Fruit fly (Drosophila melanogaster): ENCODE data around the gene Mks1.
A peak's percentile ranks its signal among the peaks of the same experiment; 100 is the strongest.

Mks1 gene

dm6 chrX:12453704-12454103 lies 42.7 kb downstream of the Mks1 start:
- TF ChIP-seq Ets21C (GFP tag; optimal IDR thresholded peaks at IDR 0.05) (no peak), dac (GFP tag; optimal IDR thresholded peaks at IDR 0.05) (no peak), CG1621 (tag; optimal IDR thresholded peaks at IDR 0.05) (no peak), spab (GFP tag; optimal IDR thresholded peaks at IDR 0.05) (no peak)

- TF ChIP-seq Eip78C (GFP tag) (peak; percentile 56), pdm3 (GFP tag; optimal IDR thresholded peaks at IDR 0.05) (peak; percentile 20), svp (GFP tag) (peak; percentile 23), CG6276 (GFP tag; optimal IDR thresholded peaks at IDR 0.05) (peak; percentile 11), CG8119 (GFP tag; IDR thresholded peaks at IDR 0.05) (peak; percentile 50; the same call in 2 of the 3 replicates), Sox102F (GFP tag; optimal IDR thresholded peaks at IDR 0.05) (no peak), Met (GFP tag; optimal IDR thresholded peaks at IDR 0.05) (no peak), lz (GFP tag; optimal IDR thresholded peaks at IDR 0.05) (no peak), Hr4 (GFP tag; optimal IDR thresholded peaks at IDR 0.05) (peak; percentile 62), CG4318 (GFP tag; optimal IDR thresholded peaks at IDR 0.05) (peak; percentile 22), acj6 (GFP tag; optimal IDR thresholded peaks at IDR 0.05) (peak; percentile 1), CG32006 (GFP tag; optimal IDR thresholded peaks at IDR 0.05) (peak; percentile 60), eg (GFP tag; IDR thresholded peaks at IDR 0.05) (no peak; the same call in 2 of the 3 replicates), OdsH (GFP tag; optimal IDR thresholded peaks at IDR 0.05) (peak; percentile 22), CG7368 (GFP tag; optimal IDR thresholded peaks at IDR 0.05) (no peak), Hr39 (GFP tag; optimal IDR thresholded peaks at IDR 0.05) (no peak), CG10669 (GFP tag; optimal IDR thresholded peaks at IDR 0.05) (no peak), fkh (GFP tag; optimal IDR thresholded peaks at IDR 0.05) (no peak), Eip75B (GFP tag; optimal IDR thresholded peaks at IDR 0.05) (no peak), CG15336 (GFP tag; IDR thresholded peaks at IDR 0.05) (peak; percentile 39; the same call in 1 of the 2 replicates), topi (GFP tag; optimal IDR thresholded peaks at IDR 0.05) (no peak), fd85E (GFP tag; optimal IDR thresholded peaks at IDR 0.05) (no peak), CG3919 (GFP tag; optimal IDR thresholded peaks at IDR 0.05) (peak; percentile 12), Smox (GFP tag; optimal IDR thresholded peaks at IDR 0.05) (no peak)
Observed at dm6 chrX:12447874-12448273, 48.5 kb downstream of the Mks1 start.
